Fruit fly (Drosophila melanogaster) Kc167 (cell line): Measurements from ENCODE around the gene Patj.

Experiments used
- Sin3A ChIP-seq: fragments of >200 bp; optimal IDR thresholded peaks from 2 replicates; lab custom pipeline; 2018; ENCODE audit warnings: missing external identifiers
- psq ChIP-seq: fragments of >200 bp; optimal IDR thresholded peaks from 2 replicates; lab custom pipeline; 2017; ENCODE audit warnings: missing external identifiers

DNA sequence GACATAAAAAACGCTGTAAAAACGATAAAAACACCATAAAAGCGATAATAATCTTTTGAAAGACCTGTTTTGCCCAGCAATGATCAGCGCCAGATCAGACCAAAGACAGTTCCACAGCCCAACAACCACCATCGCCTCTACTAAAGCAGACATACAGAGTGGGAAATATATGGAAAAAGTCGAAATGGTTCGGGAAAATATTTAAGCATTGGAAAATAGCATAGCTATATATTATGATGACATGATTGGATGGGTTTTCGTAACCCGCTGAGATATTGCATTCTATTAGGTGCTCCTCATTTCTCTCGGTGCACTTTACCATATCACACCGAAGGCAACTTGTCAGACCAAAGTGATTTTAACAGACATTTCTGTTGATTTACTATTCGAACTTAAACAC lies 10.0 kb downstream of the Patj start:
- TF ChIP-seq psq (lab: Kevin White, UChicago): no peak
- TF ChIP-seq Sin3A (lab: Kevin White, UChicago): no peak
